Fruit fly (Drosophila melanogaster): ENCODE measurements around the gene JhI-21.

The JhI-21 gene

dm6 chr2L:12004211-12004979 lies 51.4 kb downstream of the JhI-21 start (continued):
- TF ChIP-seq Adf1 (GFP tag; IDR thresholded peaks at IDR 0.05) (no peak), Deaf1 (tag; optimal IDR thresholded peaks at IDR 0.05) (no peak), CG13894 (tag; optimal IDR thresholded peaks at IDR 0.05) (peak; percentile 87), trem (tag; optimal IDR thresholded peaks at IDR 0.05) (peak; percentile 20), CG10543 (GFP tag; optimal IDR thresholded peaks at IDR 0.05) (peak; percentile 85), ro (GFP tag; IDR thresholded peaks at IDR 0.05) (no peak), Kr (GFP tag; optimal IDR thresholded peaks at IDR 0.05) (peak; percentile 89), dpn (GFP tag; optimal IDR thresholded peaks at IDR 0.05) (peak; percentile 33 to 50), CG9215 (GFP tag; IDR thresholded peaks at IDR 0.05) (no peak), CG31365 (tag; optimal IDR thresholded peaks at IDR 0.05) (peak; percentile 77), run (tag; optimal IDR thresholded peaks at IDR 0.05) (peak; percentile 77), Nf-YC (tag; optimal IDR thresholded peaks at IDR 0.05) (no peak), CG3726 (GFP tag; IDR thresholded peaks at IDR 0.05) (no peak), yki (optimal IDR thresholded peaks at IDR 0.05) (no peak), B-H2 (GFP tag; optimal IDR thresholded peaks at IDR 0.05) (peak; percentile 53), phol (tag; optimal IDR thresholded peaks at IDR 0.05) (peak; percentile 74), peb (GFP tag; IDR thresholded peaks at IDR 0.05) (no peak), Med (GFP tag) (peak; percentile 93), row (GFP tag; IDR thresholded peaks at IDR 0.05) (no peak), NFAT (GFP tag; IDR thresholded peaks at IDR 0.05) (no peak), CG6683 (GFP tag; optimal IDR thresholded peaks at IDR 0.05) (peak; percentile 69), Lhr (GFP tag; optimal IDR thresholded peaks at IDR 0.05) (no peak), Lpt (GFP tag; optimal IDR thresholded peaks at IDR 0.05) (no peak), CG2116 (GFP tag; optimal IDR thresholded peaks at IDR 0.05) (peak; percentile 63), Sry-β (GFP tag; optimal IDR thresholded peaks at IDR 0.05) (peak; percentile 42), D19B (GFP tag; optimal IDR thresholded peaks at IDR 0.05) (peak; percentile 7), aop (GFP tag; IDR thresholded peaks at IDR 0.05) (no peak), Dad (GFP tag; optimal IDR thresholded peaks at IDR 0.05) (peak; percentile 11), CG1792 (GFP tag; optimal IDR thresholded peaks at IDR 0.05) (peak; percentile 15), CG8089 (GFP tag; optimal IDR thresholded peaks at IDR 0.05) (peak; percentile 78), trh (GFP tag; optimal IDR thresholded peaks at IDR 0.05) (peak; percentile 58), zfh1 (GFP tag; IDR thresholded peaks at IDR 0.05) (no peak), CG1529 (GFP tag; optimal IDR thresholded peaks at IDR 0.05) (peak; percentile 82), jumu (GFP tag; optimal IDR thresholded peaks at IDR 0.05) (no peak), CG7745 (tag; optimal IDR thresholded peaks at IDR 0.05) (peak; percentile 86), Bdp1 (GFP tag; optimal IDR thresholded peaks at IDR 0.05) (peak; percentile 47), MBD-R2 (GFP tag; IDR thresholded peaks at IDR 0.05) (no peak), CG6765 (GFP tag; optimal IDR thresholded peaks at IDR 0.05) (peak; percentile 36), unpg (GFP tag; optimal IDR thresholded peaks at IDR 0.05) (peak; percentile 70), HmgD (GFP tag; optimal IDR thresholded peaks at IDR 0.05) (no peak), Rx (GFP tag; IDR thresholded peaks at IDR 0.05) (no peak), CG3407 (GFP tag; optimal IDR thresholded peaks at IDR 0.05) (peak; percentile 93), Sox100B (GFP tag; optimal IDR thresholded peaks at IDR 0.05) (peak; percentile 72), CG18011 (GFP tag; optimal IDR thresholded peaks at IDR 0.05) (peak; percentile 20), CG10147 (GFP tag; optimal IDR thresholded peaks at IDR 0.05) (peak; percentile 39), sd (tag; optimal IDR thresholded peaks at IDR 0.05) (peak; percentile 100), Ets65A (GFP tag) (peak; percentile 63), crp (GFP tag; optimal IDR thresholded peaks at IDR 0.05) (peak in 1 of 2 experiments; percentile 6), Side (GFP tag; optimal IDR thresholded peaks at IDR 0.05) (peak; percentile 63), CG12219 (GFP tag; optimal IDR thresholded peaks at IDR 0.05) (peak; percentile 77)
